Worm (Caenorhabditis elegans) whole organism, L1 larva: ENCODE results near the gene nstp-5.

Experiments used
- ama-1 ChIP-seq: fragments of 150-350 bp; optimal IDR thresholded peaks from 2 replicates; lab custom pipeline; 2014
- efl-3 ChIP-seq: fragments of 200-800 bp; sonication (Bioruptor generic); optimal IDR thresholded peaks from 2 replicates; lab custom pipeline; 2018; ENCODE audit warnings: mild to moderate bottlenecking, missing genetic modification characterization, missing compliant biosample characterization
- lin-15B ChIP-seq: fragments of 150-350 bp; sonication (generic microtip); optimal IDR thresholded peaks from 3 replicates; lab custom pipeline; 2014; ENCODE audit warnings: missing biosample characterization, missing genetic modification characterization
- pqm-1 ChIP-seq: sonication (generic microtip); optimal IDR thresholded peaks from 3 replicates; lab custom pipeline; 2017; ENCODE audit warnings: missing biosample characterization, missing genetic modification characterization
- unc-86 ChIP-seq: sonication (generic microtip); optimal IDR thresholded peaks from 2 replicates; lab custom pipeline; 2016; ENCODE audit warnings: missing genetic modification characterization, missing compliant biosample characterization

DNA sequence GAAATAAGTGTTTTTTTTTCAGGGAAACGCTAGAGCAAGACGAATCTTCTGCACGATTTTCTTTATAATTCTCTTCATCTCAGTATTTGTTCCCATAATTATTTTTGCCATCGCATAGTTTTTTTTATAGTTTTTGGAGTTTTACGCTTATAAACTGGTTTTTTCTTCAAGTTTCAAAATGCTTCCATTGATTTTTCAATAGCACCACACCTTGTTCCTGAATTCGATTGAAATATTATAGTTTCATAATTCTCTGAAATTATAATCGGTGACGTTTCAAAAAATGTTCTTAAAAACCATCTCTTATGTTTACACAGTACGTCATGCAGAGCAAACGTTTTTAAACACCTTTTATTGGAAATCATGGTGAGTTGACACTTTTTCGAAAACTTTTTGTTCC, 37.8 kb downstream of the nstp-5 start, which contains the start of gene K08D8.12:
- no peak for TF ChIP-seq efl-3 (GFP tag; lab: Kevin White, UChicago)
- no peak for TF ChIP-seq pqm-1 (tag; lab: Kevin White, UChicago)
- TF ChIP-seq ama-1 = no peak
- no peak for TF ChIP-seq unc-86
- TF ChIP-seq lin-15B (tag; lab: Kevin White, UChicago) = no peak
